Fruit fly (Drosophila melanogaster) whole organism, prepupa: ENCODE data around the gene Rop.

Source experiments
- CG15336 ChIP-seq: fragments of 200-800 bp; sonication (Bioruptor generic); IDR thresholded peaks from 2 replicates; pipeline ENCODE4 v1.3.6; 2022; ENCODE audit warnings: missing biosample characterization, missing genetic modification characterization
- CG1621 ChIP-seq: fragments of 200-800 bp; sonication (Bioruptor generic); optimal IDR thresholded peaks from 3 replicates; lab custom pipeline; 2018; ENCODE audit warnings: missing biosample characterization, mild to moderate bottlenecking, missing genetic modification characterization
- CG16779 ChIP-seq: fragments of 200-800 bp; sonication (Bioruptor generic); optimal IDR thresholded peaks from 3 replicates; lab custom pipeline; 2017; ENCODE audit warnings: missing biosample characterization, mild to moderate bottlenecking, missing genetic modification characterization
- CG31627 ChIP-seq: fragments of 200-800 bp; sonication (Bioruptor generic); optimal IDR thresholded peaks from 3 replicates; lab custom pipeline; 2016; ENCODE audit warnings: missing biosample characterization, missing genetic modification characterization
- CG34406 ChIP-seq: fragments of 200-800 bp; sonication (Bioruptor generic); optimal IDR thresholded peaks from 3 replicates; lab custom pipeline; 2016; ENCODE audit warnings: missing biosample characterization, missing genetic modification characterization
- CG6163 ChIP-seq: fragments of 200-800 bp; sonication (Bioruptor generic); IDR thresholded peaks from 3 replicates; pipeline ENCODE4 v1.3.6; 2022; ENCODE audit warnings: missing biosample characterization, missing genetic modification characterization
- CG6808 ChIP-seq: fragments of 200-800 bp; sonication (Bioruptor generic); optimal IDR thresholded peaks from 3 replicates; lab custom pipeline; 2017; ENCODE audit warnings: missing biosample characterization, missing genetic modification characterization, mild to moderate bottlenecking, moderate library complexity, missing genetic modification reagents
- CG7368 ChIP-seq: fragments of 200-800 bp; sonication (Bioruptor generic); optimal IDR thresholded peaks from 3 replicates; lab custom pipeline; 2016; ENCODE audit warnings: missing biosample characterization, missing genetic modification characterization
- CG8119 ChIP-seq: fragments of 200-800 bp; sonication (Bioruptor generic); IDR thresholded peaks from 3 replicates; pipeline ENCODE4 v1.3.6; 2022; ENCODE audit warnings: missing biosample characterization, missing genetic modification characterization
- CG9139 ChIP-seq: fragments of 200-800 bp; sonication (Bioruptor generic); optimal IDR thresholded peaks from 3 replicates; lab custom pipeline; 2017; ENCODE audit warnings: missing biosample characterization, mild to moderate bottlenecking, missing genetic modification characterization
- Eip75B ChIP-seq: fragments of 200-800 bp; sonication (Bioruptor generic); optimal IDR thresholded peaks from 3 replicates; lab custom pipeline; 2016; ENCODE audit warnings: missing biosample characterization, missing genetic modification characterization
- Eip78C ChIP-seq: fragments of 200-800 bp; sonication (Bioruptor generic); peaks from one replicate; lab custom pipeline; 2016; ENCODE audit warnings: missing biosample characterization, missing genetic modification characterization
- Eip93F ChIP-seq: fragments of 200-800 bp; sonication (Bioruptor generic); optimal IDR thresholded peaks from 2 replicates; lab custom pipeline; 2016; ENCODE audit warnings: missing biosample characterization, mild to moderate bottlenecking, missing genetic modification characterization
- Ets96B ChIP-seq: fragments of 200-800 bp; optimal IDR thresholded peaks from 2 replicates; lab custom pipeline; 2019; ENCODE audit warnings: missing biosample characterization, mild to moderate bottlenecking, missing genetic modification characterization, moderate library complexity
- Gug ChIP-seq: fragments of 200-800 bp; sonication (Bioruptor generic); IDR thresholded peaks from 2 replicates; pipeline ENCODE4 v1.3.6; 2022; ENCODE audit warnings: missing biosample characterization, missing genetic modification characterization
- Hr4 ChIP-seq: fragments of 200-800 bp; sonication (Bioruptor generic); optimal IDR thresholded peaks from 3 replicates; lab custom pipeline; 2016; ENCODE audit warnings: missing biosample characterization, missing genetic modification characterization
- Lpt ChIP-seq: fragments of 200-800 bp; sonication (Bioruptor generic); optimal IDR thresholded peaks from 3 replicates; lab custom pipeline; 2016; ENCODE audit warnings: missing biosample characterization, missing genetic modification characterization
- Smox ChIP-seq: fragments of 200-800 bp; sonication (Bioruptor generic); optimal IDR thresholded peaks from 3 replicates; lab custom pipeline; 2016; ENCODE audit warnings: missing biosample characterization, missing genetic modification characterization
- Sox102F ChIP-seq: fragments of 200-800 bp; sonication (Bioruptor generic); optimal IDR thresholded peaks from 2 replicates; lab custom pipeline; 2016; ENCODE audit warnings: missing biosample characterization, mild to moderate bottlenecking, missing genetic modification characterization
- Sox14 ChIP-seq: fragments of 200-800 bp; sonication (Bioruptor generic); optimal IDR thresholded peaks from 3 replicates; lab custom pipeline; 2016; ENCODE audit warnings: missing biosample characterization, missing genetic modification characterization
- Sox15 ChIP-seq: fragments of 200-800 bp; sonication (Bioruptor generic); optimal IDR thresholded peaks from 3 replicates; lab custom pipeline; 2016; ENCODE audit warnings: missing biosample characterization, missing genetic modification characterization
- acj6 ChIP-seq: fragments of 200-800 bp; sonication (Bioruptor generic); optimal IDR thresholded peaks from 3 replicates; lab custom pipeline; 2016; ENCODE audit warnings: missing biosample characterization, missing genetic modification characterization
- cyc ChIP-seq: fragments of 200-800 bp; sonication (Bioruptor generic); optimal IDR thresholded peaks from 3 replicates; lab custom pipeline; 2016; ENCODE audit warnings: missing biosample characterization, missing genetic modification characterization
- dac ChIP-seq: fragments of 200-800 bp; sonication (Bioruptor generic); optimal IDR thresholded peaks from 2 replicates; lab custom pipeline; 2017; ENCODE audit warnings: missing biosample characterization, mild to moderate bottlenecking, missing genetic modification characterization
- dsx ChIP-seq: fragments of 200-800 bp; optimal IDR thresholded peaks from 3 replicates; lab custom pipeline; 2019; ENCODE audit warnings: missing biosample characterization, mild to moderate bottlenecking, missing genetic modification characterization, moderate library complexity; ENCODE audit not compliant: poor library complexity, severe bottlenecking
- eg ChIP-seq: fragments of 200-800 bp; sonication (Bioruptor generic); IDR thresholded peaks from 3 replicates; pipeline ENCODE4 v1.3.6; 2022; ENCODE audit warnings: missing biosample characterization, missing genetic modification characterization
- fd59A ChIP-seq: fragments of 200-800 bp; sonication (Bioruptor generic); optimal IDR thresholded peaks from 2 replicates; lab custom pipeline; 2017; ENCODE audit warnings: missing biosample characterization, mild to moderate bottlenecking, missing genetic modification characterization, missing genetic modification reagents
- fkh ChIP-seq: fragments of 200-800 bp; sonication (Bioruptor generic); optimal IDR thresholded peaks from 3 replicates; lab custom pipeline; 2017; ENCODE audit warnings: missing biosample characterization, mild to moderate bottlenecking, missing genetic modification characterization, moderate library complexity
- lz ChIP-seq: fragments of 200-800 bp; sonication (Bioruptor generic); optimal IDR thresholded peaks from 3 replicates; lab custom pipeline; 2016; ENCODE audit warnings: missing biosample characterization, missing genetic modification characterization
- net ChIP-seq: fragments of 200-800 bp; sonication (Bioruptor generic); optimal IDR thresholded peaks from 3 replicates; lab custom pipeline; 2016; ENCODE audit warnings: missing biosample characterization, missing genetic modification characterization
- pdm3 ChIP-seq: fragments of 200-800 bp; sonication (Bioruptor generic); optimal IDR thresholded peaks from 3 replicates; lab custom pipeline; 2016; ENCODE audit warnings: missing biosample characterization, missing genetic modification characterization
- salr ChIP-seq, 2 experiments: fragments of 200-800 bp; sonication (Bioruptor generic); optimal IDR thresholded peaks; 3 replicates each; lab custom pipeline; 2016 to 2018; ENCODE audit warnings: missing biosample characterization in 2 of 2, missing genetic modification characterization in 2 of 2, mild to moderate bottlenecking in 1 of 2
- spab ChIP-seq: fragments of 200-800 bp; sonication (Bioruptor generic); optimal IDR thresholded peaks from 2 replicates; lab custom pipeline; 2017; ENCODE audit warnings: missing biosample characterization, mild to moderate bottlenecking, missing genetic modification characterization, missing genetic modification reagents
- ss ChIP-seq, 2 experiments: fragments of 200-800 bp; sonication (Bioruptor generic); optimal IDR thresholded peaks; 2 replicates in 1 of 2; 3 replicates in 1 of 2; lab custom pipeline; 2017 to 2018; ENCODE audit warnings: mild to moderate bottlenecking in 2 of 2, missing biosample characterization in 2 of 2, missing genetic modification characterization in 2 of 2, moderate library complexity in 1 of 2
- svp ChIP-seq: fragments of 200-800 bp; sonication (Bioruptor generic); peaks from one replicate; lab custom pipeline; 2016; ENCODE audit warnings: missing biosample characterization, missing genetic modification characterization
- topi ChIP-seq: fragments of 200-800 bp; sonication (Bioruptor generic); optimal IDR thresholded peaks from 3 replicates; lab custom pipeline; 2016; ENCODE audit warnings: missing biosample characterization, missing genetic modification characterization
- vri ChIP-seq: fragments of 200-800 bp; sonication (Bioruptor generic); optimal IDR thresholded peaks from 3 replicates; lab custom pipeline; 2016; ENCODE audit warnings: missing biosample characterization, mild to moderate bottlenecking, missing genetic modification characterization

Rop gene

dm6 chr3L:4185259-4185658, 46.5 kb upstream of the Rop start:
- peak; percentile 6 for TF ChIP-seq CG16779
- TF ChIP-seq CG15336 (GFP tag; lab: Robert Waterston, UW) = no peak

dm6 chr3L:4184563-4184962, 45.8 kb upstream of the Rop start, which contains the start of gene Teh3:
Gene Teh3 (minus strand): TSS chr3L:4184663.
- TF ChIP-seq Sox102F (no peak), vri (GFP tag; lab: Kevin White, UChicago) (no peak), Sox15 (GFP tag; lab: Kevin White, UChicago) (no peak), dsx (no peak), acj6 (no peak), CG8119 (no peak), Gug (GFP tag; lab: Robert Waterston, UW) (no peak), CG6163 (GFP tag; lab: Robert Waterston, UW) (no peak), cyc (GFP tag; lab: Kevin White, UChicago) (no peak), pdm3 (GFP tag; lab: Kevin White, UChicago) (no peak), fkh (GFP tag; lab: Kevin White, UChicago) (no peak), dac (GFP tag; lab: Kevin White, UChicago) (no peak), CG7368 (GFP tag; lab: Kevin White, UChicago) (no peak), CG31627 (GFP tag; lab: Kevin White, UChicago) (no peak), Eip75B (no peak)
- TF ChIP-seq, all 60 proteins: peak for 0

- no peak for TF ChIP-seq Sox102F
- TF ChIP-seq Ets96B = peak; percentile 50
- no peak for TF ChIP-seq Smox
- peak; percentile 44 for TF ChIP-seq CG9139 (GFP tag; lab: Kevin White, UChicago)
- TF ChIP-seq Gug (GFP tag; lab: Robert Waterston, UW) = no peak
- no peak for TF ChIP-seq topi (GFP tag; lab: Kevin White, UChicago)
- TF ChIP-seq CG8119 = 0 out of 3 replicates have a peak, but pooled peaks have one; percentile 21
- no peak for TF ChIP-seq Eip93F (GFP tag; lab: Kevin White, UChicago)
- TF ChIP-seq CG6163 (GFP tag; lab: Robert Waterston, UW) = no peak
- TF ChIP-seq CG7368 (GFP tag; lab: Kevin White, UChicago) = no peak
- no peak for TF ChIP-seq Lpt (GFP tag; lab: Kevin White, UChicago)
- TF ChIP-seq Sox14 (GFP tag; lab: Kevin White, UChicago) = no peak
- peak; percentile 38 for TF ChIP-seq CG1621 (tag; lab: Kevin White, UChicago)
- TF ChIP-seq salr (GFP tag; optimal IDR thresholded peaks at IDR 0.05; lab: Kevin White, UChicago) = peak in 1 of 2 experiments; percentile 25
- 0 out of 3 replicates have a peak, but pooled peaks have one; percentile 34 for TF ChIP-seq eg (GFP tag; lab: Robert Waterston, UW)
- peak; percentile 46 for TF ChIP-seq svp (GFP tag; lab: Kevin White, UChicago)
- no peak for TF ChIP-seq CG34406 (GFP tag; lab: Kevin White, UChicago)
- TF ChIP-seq net (GFP tag; lab: Kevin White, UChicago) = peak; percentile 5
- TF ChIP-seq ss (GFP tag; optimal IDR thresholded peaks at IDR 0.05; lab: Kevin White, UChicago) = peak in 1 of 2 experiments; percentile 72
- peak; percentile 45 for TF ChIP-seq spab (GFP tag; lab: Kevin White, UChicago)
- TF ChIP-seq vri (GFP tag; lab: Kevin White, UChicago) = no peak
- TF ChIP-seq CG31627 (GFP tag; lab: Kevin White, UChicago) = no peak
- no peak for TF ChIP-seq CG16779
- peak; percentile 24 for TF ChIP-seq fd59A (GFP tag; lab: Kevin White, UChicago)
- no peak for TF ChIP-seq Hr4
- no peak for TF ChIP-seq Eip78C
- TF ChIP-seq lz = no peak
- TF ChIP-seq CG6808 (GFP tag; lab: Kevin White, UChicago) = peak; percentile 61
- no peak for TF ChIP-seq fkh (GFP tag; lab: Kevin White, UChicago)
Observed at dm6 chr3L:4177981-4178562, 39.3 kb upstream of the Rop start, which contains the start of gene Teh4. Gene Teh4 (minus strand): TSS chr3L:4178270.
